Fruit fly (Drosophila melanogaster): ENCODE data around the gene CG4849.
A peak's percentile ranks its signal among the peaks of the same experiment; 100 is the strongest.

Gene CG4849

DNA sequence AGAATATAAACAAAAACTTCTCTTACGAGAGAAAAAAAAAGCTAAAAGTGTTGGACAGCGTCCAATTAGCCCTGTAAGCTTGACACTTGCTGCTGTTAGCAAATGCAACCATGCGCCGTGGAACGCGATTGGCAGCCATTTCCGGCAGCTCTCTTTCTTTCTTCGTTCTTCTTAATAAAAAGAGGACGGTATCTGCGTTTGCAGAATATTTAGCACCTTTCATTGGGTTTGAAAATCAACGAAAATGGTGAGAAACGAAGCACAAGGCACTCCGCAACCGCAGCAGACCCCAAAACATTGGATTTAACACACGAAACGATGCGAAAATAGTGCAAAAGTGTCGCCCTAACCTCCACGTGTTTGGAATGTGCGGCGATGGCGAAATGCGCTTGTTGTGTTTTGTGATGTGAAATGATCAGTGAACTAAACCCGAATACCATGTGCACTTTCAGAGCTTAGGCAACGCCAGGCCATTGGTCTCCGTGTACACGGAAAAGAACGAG, 40.5 kb upstream of the CG4849 start, which contains the start of gene RpL4 (continued):
- TF ChIP-seq CG11762 (GFP tag; optimal IDR thresholded peaks at IDR 0.05; ENCODE audit: insufficient read depth) (peak; percentile 36), Sox102F (GFP tag; optimal IDR thresholded peaks at IDR 0.05) (peak; percentile 82), CG6854 (GFP tag; optimal IDR thresholded peaks at IDR 0.05) (peak; percentile 89), svp (GFP tag) (peak; percentile 76), salr (GFP tag; optimal IDR thresholded peaks at IDR 0.05) (peak; percentile 56 to 82), CG32006 (GFP tag; optimal IDR thresholded peaks at IDR 0.05) (peak; percentile 52), CG10669 (GFP tag; optimal IDR thresholded peaks at IDR 0.05) (peak; percentile 51), dac (GFP tag; optimal IDR thresholded peaks at IDR 0.05) (peak; percentile 40), Hr39 (GFP tag; optimal IDR thresholded peaks at IDR 0.05) (peak; percentile 67), CG7368 (GFP tag; optimal IDR thresholded peaks at IDR 0.05) (peak; percentile 67), OdsH (GFP tag; optimal IDR thresholded peaks at IDR 0.05) (peak; percentile 81), Eip75B (GFP tag; optimal IDR thresholded peaks at IDR 0.05) (peak; percentile 71), ss (GFP tag; optimal IDR thresholded peaks at IDR 0.05) (peak; percentile 58 to 87), CG3919 (GFP tag; optimal IDR thresholded peaks at IDR 0.05) (peak; percentile 87), CG6163 (GFP tag; IDR thresholded peaks at IDR 0.05) (peak; percentile 89), CG4318 (GFP tag; optimal IDR thresholded peaks at IDR 0.05) (no peak), Eip78C (GFP tag) (peak; percentile 95), Gug (GFP tag; IDR thresholded peaks at IDR 0.05) (no peak), CG11902 (GFP tag; optimal IDR thresholded peaks at IDR 0.05) (no peak), Ets21C (GFP tag; optimal IDR thresholded peaks at IDR 0.05) (peak; percentile 17), CG6276 (GFP tag; optimal IDR thresholded peaks at IDR 0.05) (peak; percentile 13), fd85E (GFP tag; optimal IDR thresholded peaks at IDR 0.05) (peak; percentile 53), spab (GFP tag; optimal IDR thresholded peaks at IDR 0.05) (peak; percentile 40), Smox (GFP tag; optimal IDR thresholded peaks at IDR 0.05) (peak; percentile 74), CG16779 (tag; optimal IDR thresholded peaks at IDR 0.05) (peak; percentile 50), CG3032 (tag; optimal IDR thresholded peaks at IDR 0.05) (peak; percentile 31), dsx (GFP tag; optimal IDR thresholded peaks at IDR 0.05; ENCODE audit: poor library complexity, severe bottlenecking) (peak; percentile 37), CG34406 (GFP tag; optimal IDR thresholded peaks at IDR 0.05) (peak; percentile 78), acj6 (GFP tag; optimal IDR thresholded peaks at IDR 0.05) (peak; percentile 77), Hr38 (GFP tag; optimal IDR thresholded peaks at IDR 0.05) (no peak), CG11294 (GFP tag; IDR thresholded peaks at IDR 0.05) (no peak)

DNA sequence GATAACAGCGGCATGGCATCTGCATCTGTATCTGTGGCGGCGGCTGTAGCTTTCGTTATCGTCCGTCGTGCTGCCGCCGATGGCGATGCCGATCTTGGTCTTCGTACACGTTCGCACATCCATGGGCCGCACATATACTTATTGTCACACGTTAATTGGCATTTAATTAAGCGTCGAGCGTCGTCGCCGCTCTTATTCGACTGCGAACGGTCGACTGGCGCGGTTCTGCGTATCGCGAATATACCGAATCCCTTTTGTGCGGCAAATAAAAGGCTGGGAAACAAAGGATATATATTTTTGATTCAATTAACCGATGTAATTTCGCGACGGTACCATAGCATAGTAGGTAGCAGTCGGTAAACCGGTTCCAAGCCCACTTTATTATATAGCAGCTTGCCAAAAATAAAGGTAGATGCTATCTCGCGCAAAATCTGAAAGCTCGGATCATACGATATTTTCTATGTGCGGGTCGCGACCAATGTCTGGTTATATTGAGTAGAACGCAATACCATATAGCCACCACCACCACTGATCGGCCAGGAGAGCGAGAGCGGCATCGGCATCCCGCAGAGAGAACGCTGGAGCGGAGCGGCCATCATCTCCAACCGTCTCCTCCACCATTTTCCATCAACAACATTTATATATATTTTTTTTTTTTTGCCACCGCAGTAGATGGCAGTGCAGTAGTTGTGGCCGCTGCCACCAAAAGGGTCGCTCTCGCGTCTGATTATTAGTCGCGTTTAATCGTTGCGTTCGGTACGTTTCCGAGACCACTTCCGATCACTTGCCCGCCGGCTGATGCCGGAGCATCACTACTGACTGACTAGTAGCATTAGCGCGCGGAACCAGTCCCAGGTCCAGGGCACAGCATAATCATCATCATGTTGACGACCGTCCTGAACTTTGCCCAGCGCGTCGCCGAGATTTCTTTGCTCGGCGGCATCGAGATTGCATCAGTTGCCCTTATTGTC, 37.9 kb upstream of the CG4849 start, which contains the start of gene mino:
mino (plus strand) TSS at position 192 of the 971 bp plus-strand sequence.
- TF ChIP-seq cyc (GFP tag; optimal IDR thresholded peaks at IDR 0.05) (no peak), CG3032 (tag; optimal IDR thresholded peaks at IDR 0.05) (no peak), Sox15 (GFP tag; optimal IDR thresholded peaks at IDR 0.05) (no peak), Ets21C (GFP tag; optimal IDR thresholded peaks at IDR 0.05) (no peak), CG6276 (GFP tag; optimal IDR thresholded peaks at IDR 0.05) (no peak), Hr39 (GFP tag; optimal IDR thresholded peaks at IDR 0.05) (no peak), pdm3 (GFP tag; optimal IDR thresholded peaks at IDR 0.05) (no peak), CG15336 (GFP tag; IDR thresholded peaks at IDR 0.05) (no peak), CG6163 (GFP tag; IDR thresholded peaks at IDR 0.05) (peak; percentile 67; the same call in 2 of the 3 replicates), CG10631 (GFP tag; optimal IDR thresholded peaks at IDR 0.05) (no peak), fd59A (GFP tag; optimal IDR thresholded peaks at IDR 0.05) (no peak), lz (GFP tag; optimal IDR thresholded peaks at IDR 0.05) (no peak), salr (GFP tag; optimal IDR thresholded peaks at IDR 0.05) (no peak), net (GFP tag; optimal IDR thresholded peaks at IDR 0.05) (no peak), CG10669 (GFP tag; optimal IDR thresholded peaks at IDR 0.05) (peak; percentile 1), CG6808 (GFP tag; optimal IDR thresholded peaks at IDR 0.05) (peak; percentile 33), Blimp-1 (GFP tag; optimal IDR thresholded peaks at IDR 0.05) (no peak), OdsH (GFP tag; optimal IDR thresholded peaks at IDR 0.05) (no peak), CG9139 (GFP tag; optimal IDR thresholded peaks at IDR 0.05) (peak; percentile 55), CG11902 (GFP tag; optimal IDR thresholded peaks at IDR 0.05) (no peak), CG8119 (GFP tag; IDR thresholded peaks at IDR 0.05) (0 out of 3 replicates have a peak, but pooled peaks have one; percentile 12), CG8632 (GFP tag; optimal IDR thresholded peaks at IDR 0.05) (no peak), Lpt (GFP tag; optimal IDR thresholded peaks at IDR 0.05) (no peak), Gug (GFP tag; IDR thresholded peaks at IDR 0.05) (no peak), dsx (GFP tag; optimal IDR thresholded peaks at IDR 0.05; ENCODE audit: poor library complexity, severe bottlenecking) (peak; percentile 5), CG11762 (GFP tag; optimal IDR thresholded peaks at IDR 0.05; ENCODE audit: insufficient read depth) (no peak), Hr38 (GFP tag; optimal IDR thresholded peaks at IDR 0.05) (no peak), acj6 (GFP tag; optimal IDR thresholded peaks at IDR 0.05) (no peak), ss (GFP tag; optimal IDR thresholded peaks at IDR 0.05) (peak; percentile 42 to 68), Sox14 (GFP tag; optimal IDR thresholded peaks at IDR 0.05) (peak; percentile 82)
